Worm (Caenorhabditis elegans) whole organism, L4 larva: ENCODE results near the gene C50B8.4.

Experiments used
- dpl-1 ChIP-seq: fragments of 150-350 bp; optimal IDR thresholded peaks from 2 replicates; lab custom pipeline; 2014; ENCODE audit warnings: missing biosample characterization, missing genetic modification reagents, missing genetic modification characterization
- mep-1 ChIP-seq: fragments of 150-350 bp; sonication (generic microtip); optimal IDR thresholded peaks from 3 replicates; lab custom pipeline; 2014; ENCODE audit warnings: missing biosample characterization, missing genetic modification characterization
- nhr-77 ChIP-seq: fragments of 150-350 bp; optimal IDR thresholded peaks from 2 replicates; lab custom pipeline; 2014; ENCODE audit warnings: missing biosample characterization, missing genetic modification characterization
- rbr-2 ChIP-seq: sonication (generic microtip); optimal IDR thresholded peaks from 2 replicates; lab custom pipeline; 2016; ENCODE audit warnings: missing genotype, missing genetic modification characterization, missing compliant biosample characterization
- unc-39 ChIP-seq: sonication (generic microtip); optimal IDR thresholded peaks from 2 replicates; lab custom pipeline; 2017; ENCODE audit warnings: missing biosample characterization, missing genetic modification characterization

DNA sequence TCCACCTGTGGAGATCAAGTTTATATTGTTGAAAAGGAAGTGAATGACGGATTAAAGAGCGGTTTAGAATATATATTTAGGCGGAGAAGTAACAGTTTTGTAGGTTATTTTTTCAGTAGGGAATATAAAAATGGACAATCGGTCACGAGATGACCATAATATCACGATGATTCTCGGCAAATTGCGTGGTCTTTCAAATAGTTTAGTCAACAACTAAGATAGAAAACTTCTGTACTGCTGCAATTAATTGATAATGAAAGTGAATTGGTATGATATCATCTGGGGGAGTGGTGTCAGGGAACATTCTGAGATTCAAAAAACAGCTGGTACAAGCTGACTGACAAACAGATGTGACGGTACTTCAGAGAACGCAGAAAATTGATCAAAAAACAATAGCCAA lies 36.7 kb downstream of the C50B8.4 start:
- TF ChIP-seq nhr-77 (tag; lab: Kevin White, UChicago) (no peak), rbr-2 (tag; lab: Kevin White, UChicago) (no peak), mep-1 (tag; lab: Kevin White, UChicago) (no peak), unc-39 (tag; lab: Kevin White, UChicago) (no peak), dpl-1 (GFP tag; lab: Kevin White, UChicago) (no peak)
